Worm (Caenorhabditis elegans) whole organism, L4 larva: ENCODE results near the gene mrp-1.

Experiments
- F26F4.8 ChIP-seq: fragments of 200-800 bp; sonication (Bioruptor generic); conservative IDR thresholded peaks from 2 replicates; pipeline ENCODE4 v1.3.6; 2022; ENCODE audit warnings: missing genetic modification characterization, missing compliant biosample characterization
- F44E2.7 ChIP-seq: fragments of 200-800 bp; sonication (Bioruptor generic); IDR thresholded peaks from 2 replicates; pipeline ENCODE4 v2.1.2; 2022; ENCODE audit warnings: missing genetic modification characterization, missing compliant biosample characterization
- F49E8.2 ChIP-seq: sonication (generic microtip); optimal IDR thresholded peaks from 2 replicates; lab custom pipeline; 2016; ENCODE audit warnings: missing compliant biosample characterization, mild to moderate bottlenecking, missing genetic modification characterization, borderline replicate concordance
- T26A8.4 ChIP-seq: fragments of 200-800 bp; sonication (Bioruptor generic); IDR thresholded peaks from 2 replicates; pipeline ENCODE4 v1.3.6; 2022; ENCODE audit warnings: missing genetic modification characterization, missing compliant biosample characterization
- Y48G9A.11 ChIP-seq: fragments of 200-800 bp; sonication (Bioruptor generic); IDR thresholded peaks from 2 replicates; pipeline ENCODE4 v1.3.6; 2022; ENCODE audit warnings: missing genetic modification reagents, missing genetic modification characterization, missing compliant biosample characterization
- Y5F2A.4 ChIP-seq: fragments of 200-800 bp; sonication (Bioruptor generic); optimal IDR thresholded peaks from 2 replicates; lab custom pipeline; 2018; ENCODE audit warnings: mild to moderate bottlenecking, missing genetic modification characterization, missing compliant biosample characterization
- ZK337.2 ChIP-seq: fragments of 200-800 bp; sonication (Bioruptor generic); IDR thresholded peaks from 2 replicates; pipeline ENCODE4 v1.3.6; 2022; ENCODE audit warnings: missing genetic modification reagents, missing genetic modification characterization, missing compliant biosample characterization
- aha-1 ChIP-seq: fragments of 150-350 bp; peaks from one replicate; lab custom pipeline; 2014; ENCODE audit warnings: missing biosample characterization, missing genetic modification characterization
- ceh-44 ChIP-seq: fragments of 200-800 bp; sonication (Bioruptor generic); IDR thresholded peaks from 2 replicates; pipeline ENCODE4 v1.3.6; 2022; ENCODE audit warnings: missing genetic modification reagents, missing genetic modification characterization, missing compliant biosample characterization
- ctbp-1 ChIP-seq: fragments of 200-800 bp; sonication (Bioruptor generic); IDR thresholded peaks from 2 replicates; pipeline ENCODE4 v1.3.6; 2022; ENCODE audit warnings: missing genetic modification reagents, missing genetic modification characterization, missing compliant biosample characterization
- daf-16 ChIP-seq, 3 experiments: sonication (generic microtip); optimal IDR thresholded peaks; 2 replicates each; lab custom pipeline; 2016 to 2017; ENCODE audit warnings: missing genetic modification characterization in 3 of 3, missing genetic modification reagents in 3 of 3, mild to moderate bottlenecking in 2 of 3, missing compliant biosample characterization in 2 of 3, missing biosample characterization in 1 of 3, moderate library complexity in 1 of 3
- dmd-6 ChIP-seq: fragments of 200-800 bp; sonication (Bioruptor generic); IDR thresholded peaks from 2 replicates; pipeline ENCODE4 v1.3.6; 2022; ENCODE audit warnings: missing genetic modification reagents, missing genetic modification characterization, missing compliant biosample characterization
- gei-8 ChIP-seq: fragments of 200-800 bp; sonication (Bioruptor generic); optimal IDR thresholded peaks from 2 replicates; lab custom pipeline; 2018; ENCODE audit warnings: mild to moderate bottlenecking, missing genetic modification characterization, missing compliant biosample characterization
- hif-1 ChIP-seq, 2 experiments: sonication (generic microtip); optimal IDR thresholded peaks; 2 replicates each; lab custom pipeline; 2016 to 2017; ENCODE audit warnings: missing compliant biosample characterization in 2 of 2, missing genetic modification characterization in 2 of 2, missing genetic modification reagents in 2 of 2, missing genotype in 2 of 2, mild to moderate bottlenecking in 1 of 2
- jun-1 ChIP-seq: fragments of 150-350 bp; optimal IDR thresholded peaks from 2 replicates; lab custom pipeline; 2014; ENCODE audit warnings: missing biosample characterization, missing genetic modification reagents, missing genetic modification characterization
- lin-15B ChIP-seq: fragments of 150-350 bp; sonication (generic microtip); optimal IDR thresholded peaks from 3 replicates; lab custom pipeline; 2014; ENCODE audit warnings: missing biosample characterization, missing genetic modification characterization
- lin-29 ChIP-seq: fragments of 200-800 bp; sonication (Bioruptor generic); IDR thresholded peaks from 2 replicates; pipeline ENCODE4 v1.3.6; 2022; ENCODE audit warnings: missing genetic modification reagents, missing genetic modification characterization, missing compliant biosample characterization
- lsy-2 ChIP-seq, 2 experiments: fragments of 150-350 bp in 1 of 2; sonication (generic microtip) in 1 of 2; optimal IDR thresholded peaks; 2 replicates each; lab custom pipeline; 2014 to 2017; ENCODE audit warnings: missing biosample characterization in 2 of 2, missing genetic modification characterization in 2 of 2
- mes-2 ChIP-seq: sonication (generic microtip); optimal IDR thresholded peaks from 2 replicates; lab custom pipeline; 2016; ENCODE audit warnings: missing genotype, mild to moderate bottlenecking, missing genetic modification characterization, missing compliant biosample characterization; ENCODE audit not compliant: poor library complexity, severe bottlenecking
- mxl-3 ChIP-seq: fragments of 200-800 bp; sonication (Bioruptor generic); optimal IDR thresholded peaks from 2 replicates; lab custom pipeline; 2018; ENCODE audit warnings: mild to moderate bottlenecking, missing genetic modification characterization, missing compliant biosample characterization
- nhr-28 ChIP-seq: fragments of 150-350 bp; optimal IDR thresholded peaks from 2 replicates; lab custom pipeline; 2014; ENCODE audit warnings: missing biosample characterization, missing genetic modification characterization
- nhr-76 ChIP-seq: fragments of 150-350 bp; optimal IDR thresholded peaks from 2 replicates; lab custom pipeline; 2014; ENCODE audit warnings: missing biosample characterization, missing genetic modification characterization
- php-3 ChIP-seq: fragments of 200-800 bp; sonication (Bioruptor generic); IDR thresholded peaks from 2 replicates; pipeline ENCODE4 v1.3.6; 2022; ENCODE audit warnings: missing genetic modification reagents, missing genetic modification characterization, missing compliant biosample characterization
- pqm-1 ChIP-seq: sonication (generic microtip); optimal IDR thresholded peaks from 2 replicates; lab custom pipeline; 2017; ENCODE audit warnings: missing biosample characterization, missing genetic modification characterization
- set-16 ChIP-seq: fragments of 200-800 bp; sonication (Bioruptor generic); IDR thresholded peaks from 2 replicates; pipeline ENCODE4 v1.3.6; 2022; ENCODE audit warnings: missing genetic modification reagents, missing genetic modification characterization, missing compliant biosample characterization
- tra-1 ChIP-seq: fragments of 200-800 bp; sonication (Bioruptor generic); IDR thresholded peaks from 2 replicates; pipeline ENCODE4 v1.3.6; 2022; ENCODE audit warnings: missing genetic modification reagents, missing genetic modification characterization, missing compliant biosample characterization
- unc-130 ChIP-seq: sonication (generic microtip); optimal IDR thresholded peaks from 2 replicates; lab custom pipeline; 2016; ENCODE audit warnings: missing genetic modification reagents, missing genetic modification characterization, missing compliant biosample characterization
- unc-62 ChIP-seq, 3 experiments: fragments of 150-350 bp in 1 of 3; sonication (generic microtip); optimal IDR thresholded peaks in 2 of 3; peaks in 1 of 3; 1 replicate in 1 of 3; 2 replicates in 2 of 3; lab custom pipeline; 2014 to 2017; ENCODE audit warnings: missing biosample characterization in 3 of 3, missing genetic modification characterization in 3 of 3, missing genetic modification reagents in 3 of 3, missing genotype in 1 of 3
- vab-7 ChIP-seq: fragments of 200-800 bp; sonication (Bioruptor generic); IDR thresholded peaks from 2 replicates; pipeline ENCODE4 v1.3.6; 2022; ENCODE audit warnings: missing genetic modification reagents, missing genetic modification characterization, missing compliant biosample characterization
- zip-11 ChIP-seq: fragments of 200-800 bp; sonication (Bioruptor generic); IDR thresholded peaks from 2 replicates; pipeline ENCODE4 v1.3.6; 2022; ENCODE audit warnings: missing genetic modification characterization, missing compliant biosample characterization

mrp-1 gene

ce11 chrX:530011-530410 lies 57.7 kb downstream of the mrp-1 start, which contains the start of gene ugt-46 (continued):
- TF ChIP-seq T26A8.4 (GFP tag; lab: Robert Waterston, UW): no peak
- TF ChIP-seq, all 104 proteins: peak for 7

- TF ChIP-seq unc-62 (GFP tag; optimal IDR thresholded peaks at IDR 0.05 in 1 of 2; lab: Kevin White, UChicago): peak in 1 of 2 experiments; percentile 96
- TF ChIP-seq unc-62 (tag; optimal IDR thresholded peaks at IDR 0.05; lab: Kevin White, UChicago): no peak
- TF ChIP-seq F49E8.2 (tag; lab: Kevin White, UChicago): no peak
Measured at ce11 chrX:529386-529785, 58.3 kb downstream of the mrp-1 start.

- TF ChIP-seq lin-15B (tag; lab: Kevin White, UChicago): no peak
- peak; percentile 62; the same call in 1 of the 2 replicates for TF ChIP-seq set-16 (GFP tag; lab: Robert Waterston, UW)
Measured at ce11 chrX:528761-529160, 58.9 kb downstream of the mrp-1 start.

- TF ChIP-seq nhr-28 (tag; lab: Kevin White, UChicago) (peak; percentile 49), unc-130 (GFP tag; lab: Kevin White, UChicago) (no peak), pqm-1 (tag; lab: Kevin White, UChicago) (peak; percentile 51), aha-1 (tag; lab: Kevin White, UChicago) (peak; percentile 63), hif-1 (tag; optimal IDR thresholded peaks at IDR 0.05; lab: Kevin White, UChicago) (no peak), mes-2 (tag; lab: Kevin White, UChicago) (no peak), nhr-76 (tag; lab: Kevin White, UChicago) (no peak), dmd-6 (GFP tag; lab: Robert Waterston, UW) (no peak), Y5F2A.4 (GFP tag; lab: Kevin White, UChicago) (no peak), zip-11 (GFP tag; lab: Robert Waterston, UW) (no peak), mxl-3 (no peak), unc-62 (GFP tag; optimal IDR thresholded peaks at IDR 0.05 in 1 of 2; lab: Kevin White, UChicago) (no peak), unc-62 (tag; optimal IDR thresholded peaks at IDR 0.05; lab: Kevin White, UChicago) (no peak), lsy-2 (tag; optimal IDR thresholded peaks at IDR 0.05; lab: Kevin White, UChicago) (no peak), tra-1 (no peak), F26F4.8 (GFP tag; lab: Robert Waterston, UW) (no peak), ceh-44 (no peak), vab-7 (GFP tag; lab: Robert Waterston, UW) (no peak), F44E2.7 (GFP tag; lab: Robert Waterston, UW) (no peak), Y48G9A.11 (GFP tag; lab: Robert Waterston, UW) (no peak), daf-16 (GFP tag; optimal IDR thresholded peaks at IDR 0.05; lab: Kevin White, UChicago) (no peak), daf-16 (tag; optimal IDR thresholded peaks at IDR 0.05; lab: Kevin White, UChicago) (peak; percentile 30), jun-1 (tag; lab: Kevin White, UChicago) (no peak), ctbp-1 (GFP tag; lab: Robert Waterston, UW) (no peak), set-16 (GFP tag; lab: Robert Waterston, UW) (no peak), ZK337.2 (GFP tag; lab: Robert Waterston, UW) (no peak), php-3 (GFP tag; lab: Robert Waterston, UW) (peak; percentile 70), gei-8 (GFP tag; lab: Kevin White, UChicago) (no peak), lin-29 (GFP tag; lab: Robert Waterston, UW) (no peak)
- TF ChIP-seq, all 104 proteins: peak for 5
Measured at ce11 chrX:527663-528062, 60.0 kb downstream of the mrp-1 start.
